Fruit fly (Drosophila melanogaster): Measurements from ENCODE around the gene CG12231.
A peak's percentile ranks its signal among the peaks of the same experiment; 100 is the strongest.

CG12231 gene

dm6 chrX:19565714-19566316 lies 34.3 kb upstream of the CG12231 start, which contains the start of the genes Grip84 and car (continued):
- TF ChIP-seq shn (GFP tag; optimal IDR thresholded peaks at IDR 0.05) (no peak), CG2889 (GFP tag; IDR thresholded peaks at IDR 0.05) (0 out of 3 replicates have a peak, but pooled peaks have one; percentile 36), CG10209 (GFP tag; optimal IDR thresholded peaks at IDR 0.05) (no peak), Jarid2 (GFP tag; optimal IDR thresholded peaks at IDR 0.05) (no peak), Abd-B (GFP tag; optimal IDR thresholded peaks at IDR 0.05) (peak; percentile 82), CHES-1-like (GFP tag; optimal IDR thresholded peaks at IDR 0.05) (no peak), CG10321 (GFP tag; IDR thresholded peaks at IDR 0.05) (0 out of 2 replicates have a peak, but pooled peaks have one; percentile 17), Chrac-16 (GFP tag; optimal IDR thresholded peaks at IDR 0.05) (peak; percentile 67), Med (GFP tag) (peak; percentile 88), CG13775 (GFP tag; optimal IDR thresholded peaks at IDR 0.05) (peak; percentile 70), Dek (tag; optimal IDR thresholded peaks at IDR 0.05) (no peak), bcd (GFP tag; optimal IDR thresholded peaks at IDR 0.05) (peak; percentile 71), CG5245 (GFP tag; optimal IDR thresholded peaks at IDR 0.05) (peak; percentile 24), amos (GFP tag; IDR thresholded peaks at IDR 0.05; ENCODE audit: partially characterized antibody) (no peak), Hr3 (GFP tag; optimal IDR thresholded peaks at IDR 0.05) (peak; percentile 71), ken (GFP tag; IDR thresholded peaks at IDR 0.05) (no peak), Antp (GFP tag; optimal IDR thresholded peaks at IDR 0.05) (peak; percentile 44), D19B (GFP tag; optimal IDR thresholded peaks at IDR 0.05) (peak; percentile 57), CG9727 (GFP tag; optimal IDR thresholded peaks at IDR 0.05) (peak; percentile 70), Ptx1 (GFP tag; IDR thresholded peaks at IDR 0.05) (peak; percentile 82), CG12155 (GFP tag; optimal IDR thresholded peaks at IDR 0.05) (peak; percentile 62), bsh (GFP tag; optimal IDR thresholded peaks at IDR 0.05) (peak in 1 of 2 experiments; percentile 60), Fer3 (tag; optimal IDR thresholded peaks at IDR 0.05) (peak; percentile 50), CG1529 (GFP tag; optimal IDR thresholded peaks at IDR 0.05) (no peak), H15 (GFP tag; IDR thresholded peaks at IDR 0.05) (peak; percentile 43; the same call in 1 of the 3 replicates), mam (GFP tag; optimal IDR thresholded peaks at IDR 0.05) (peak; percentile 80), dmrt99B (tag; optimal IDR thresholded peaks at IDR 0.05) (no peak), seq (GFP tag; IDR thresholded peaks at IDR 0.05) (peak; percentile 28; the same call in 1 of the 2 replicates), Poxn (GFP tag; IDR thresholded peaks at IDR 0.05) (0 out of 2 replicates have a peak, but pooled peaks have one; percentile 22), ase (GFP tag; IDR thresholded peaks at IDR 0.05) (no peak), rib (GFP tag; IDR thresholded peaks at IDR 0.05) (no peak), fd3F (GFP tag; optimal IDR thresholded peaks at IDR 0.05) (peak; percentile 68), CG10565 (GFP tag; optimal IDR thresholded peaks at IDR 0.05) (no peak), HLH4C (GFP tag; IDR thresholded peaks at IDR 0.05; ENCODE audit: partially characterized antibody) (no peak), CG12104 (GFP tag; optimal IDR thresholded peaks at IDR 0.05) (peak; percentile 29), CG15514 (GFP tag; optimal IDR thresholded peaks at IDR 0.05) (no peak), CG16863 (GFP tag; optimal IDR thresholded peaks at IDR 0.05) (no peak), slp2 (GFP tag; optimal IDR thresholded peaks at IDR 0.05) (no peak), GATAe (GFP tag; conservative IDR thresholded peaks at IDR 0.05) (no peak), vfl (GFP tag; optimal IDR thresholded peaks at IDR 0.05) (no peak), CG4360 (GFP tag; IDR thresholded peaks at IDR 0.05) (no peak), C15 (GFP tag; IDR thresholded peaks at IDR 0.05) (0 out of 3 replicates have a peak, but pooled peaks have one; percentile 31), kah (GFP tag; optimal IDR thresholded peaks at IDR 0.05) (no peak), CG14965 (GFP tag; optimal IDR thresholded peaks at IDR 0.05; ENCODE audit: borderline replicate concordance) (no peak), CG3407 (GFP tag; optimal IDR thresholded peaks at IDR 0.05) (no peak), CG2199 (GFP tag; IDR thresholded peaks at IDR 0.05) (no peak), cg (GFP tag; optimal IDR thresholded peaks at IDR 0.05) (no peak), jumu (GFP tag; optimal IDR thresholded peaks at IDR 0.05) (peak; percentile 64), CG2129 (GFP tag; IDR thresholded peaks at IDR 0.05; ENCODE audit: partially characterized antibody) (no peak), CG17568 (GFP tag; optimal IDR thresholded peaks at IDR 0.05) (no peak)
